Fruit fly (Drosophila melanogaster): ENCODE data around the gene trp.

Gene trp

dm6 chr3R:29891183-29891582 is 28.9 kb downstream of the trp start (continued):
- TF ChIP-seq CG4424 (GFP tag; optimal IDR thresholded peaks at IDR 0.05) (no peak), CG11247 (GFP tag; IDR thresholded peaks at IDR 0.05) (no peak), run (tag; optimal IDR thresholded peaks at IDR 0.05) (no peak), CG6813 (GFP tag; optimal IDR thresholded peaks at IDR 0.05) (peak; percentile 64), chn (GFP tag; optimal IDR thresholded peaks at IDR 0.05) (no peak), CG3995 (GFP tag; optimal IDR thresholded peaks at IDR 0.05) (no peak), unpg (GFP tag; optimal IDR thresholded peaks at IDR 0.05) (peak; percentile 29), CG6689 (GFP tag; IDR thresholded peaks at IDR 0.05) (no peak), cwo (GFP tag; optimal IDR thresholded peaks at IDR 0.05) (peak; percentile 11), CG3163 (GFP tag; optimal IDR thresholded peaks at IDR 0.05) (no peak), Ada2b (GFP tag; IDR thresholded peaks at IDR 0.05) (no peak), cas (GFP tag; IDR thresholded peaks at IDR 0.05) (no peak), CG3726 (GFP tag; IDR thresholded peaks at IDR 0.05) (no peak), lab (GFP tag; optimal IDR thresholded peaks at IDR 0.05) (peak; percentile 80), pan (optimal IDR thresholded peaks at IDR 0.05) (no peak), pan (GFP tag; optimal IDR thresholded peaks at IDR 0.05 in 1 of 2, IDR thresholded peaks at IDR 0.05 in 1 of 2) (no peak), CoRest (tag; optimal IDR thresholded peaks at IDR 0.05) (peak; percentile 2), slbo (GFP tag; IDR thresholded peaks at IDR 0.05) (no peak), fd3F (GFP tag; optimal IDR thresholded peaks at IDR 0.05) (peak; percentile 15), CG31365 (tag; optimal IDR thresholded peaks at IDR 0.05) (peak; percentile 19), her (GFP tag; optimal IDR thresholded peaks at IDR 0.05) (peak; percentile 32), emc (GFP tag; optimal IDR thresholded peaks at IDR 0.05) (no peak), wek (GFP tag; optimal IDR thresholded peaks at IDR 0.05) (peak; percentile 39), HLH3B (GFP tag; IDR thresholded peaks at IDR 0.05) (no peak), CG2120 (GFP tag; optimal IDR thresholded peaks at IDR 0.05) (peak; percentile 48), CHES-1-like (GFP tag; optimal IDR thresholded peaks at IDR 0.05) (peak; percentile 2), CG34224 (GFP tag; IDR thresholded peaks at IDR 0.05; ENCODE audit: partially characterized antibody) (no peak), NK7.1 (GFP tag; optimal IDR thresholded peaks at IDR 0.05) (peak; percentile 11), bab2 (GFP tag; optimal IDR thresholded peaks at IDR 0.05) (peak; percentile 7), CG31441 (GFP tag; IDR thresholded peaks at IDR 0.05) (no peak), schlank (tag; optimal IDR thresholded peaks at IDR 0.05) (peak; percentile 51), Tbp (GFP tag; optimal IDR thresholded peaks at IDR 0.05) (no peak), CG7963 (GFP tag; IDR thresholded peaks at IDR 0.05; ENCODE audit: partially characterized antibody) (no peak), CG12769 (tag; optimal IDR thresholded peaks at IDR 0.05) (peak; percentile 58), CG14860 (GFP tag; IDR thresholded peaks at IDR 0.05; ENCODE audit: partially characterized antibody) (no peak), CG16813 (GFP tag; IDR thresholded peaks at IDR 0.05; ENCODE audit: partially characterized antibody) (no peak), en (GFP tag; optimal IDR thresholded peaks at IDR 0.05) (no peak), Oli (tag; optimal IDR thresholded peaks at IDR 0.05) (no peak), Rx (GFP tag; IDR thresholded peaks at IDR 0.05) (no peak), az2 (GFP tag; optimal IDR thresholded peaks at IDR 0.05) (no peak), Dip2 (GFP tag; IDR thresholded peaks at IDR 0.05) (no peak), Oaz (GFP tag; IDR thresholded peaks at IDR 0.05) (0 out of 2 replicates have a peak, but pooled peaks have one; percentile 7), Deaf1 (tag; optimal IDR thresholded peaks at IDR 0.05) (peak; percentile 31), Meics (GFP tag; optimal IDR thresholded peaks at IDR 0.05) (peak; percentile 46), CG11695 (GFP tag; IDR thresholded peaks at IDR 0.05) (no peak), CG14667 (GFP tag; IDR thresholded peaks at IDR 0.05) (no peak), cg (GFP tag; optimal IDR thresholded peaks at IDR 0.05) (no peak), ERR (GFP tag; optimal IDR thresholded peaks at IDR 0.05) (no peak), ham (GFP tag; IDR thresholded peaks at IDR 0.05) (no peak), CG12219 (GFP tag; optimal IDR thresholded peaks at IDR 0.05) (no peak), vfl (GFP tag; optimal IDR thresholded peaks at IDR 0.05) (no peak), D19B (GFP tag; optimal IDR thresholded peaks at IDR 0.05) (no peak)
